Fruit fly (Drosophila melanogaster): Measurements from ENCODE around the gene heph.

- TF ChIP-seq Dll (optimal IDR thresholded peaks at IDR 0.05) (no peak), psq (optimal IDR thresholded peaks at IDR 0.05) (no peak), usp (GFP tag; optimal IDR thresholded peaks at IDR 0.05) (no peak), pan (optimal IDR thresholded peaks at IDR 0.05) (no peak)
Observed at dm6 chr3R:31963108-31963507, 52.2 kb downstream of the heph start.

Data from whole organism.